Fruit fly (Drosophila melanogaster): ENCODE data around the gene CG7083.
A peak's percentile ranks its signal among the peaks of the same experiment; 100 is the strongest.

The CG7083 gene

dm6 chr3L:8347346-8347745 is 6.8 kb downstream of the CG7083 start (continued):
- TF ChIP-seq Fer3 (tag; optimal IDR thresholded peaks at IDR 0.05) (peak; percentile 19), CG43689 (GFP tag; IDR thresholded peaks at IDR 0.05) (no peak), CG13123 (GFP tag; optimal IDR thresholded peaks at IDR 0.05) (no peak), otp (GFP tag; IDR thresholded peaks at IDR 0.05) (peak; percentile 40; the same call in 1 of the 3 replicates), tio (GFP tag; optimal IDR thresholded peaks at IDR 0.05) (no peak), CG11247 (GFP tag; IDR thresholded peaks at IDR 0.05) (peak; percentile 47; the same call in 1 of the 2 replicates), tup (GFP tag; optimal IDR thresholded peaks at IDR 0.05) (peak; percentile 2), z (GFP tag; IDR thresholded peaks at IDR 0.05) (0 out of 3 replicates have a peak, but pooled peaks have one; percentile 28), mirr (GFP tag; optimal IDR thresholded peaks at IDR 0.05) (peak; percentile 13), CG1233 (GFP tag; optimal IDR thresholded peaks at IDR 0.05) (no peak), CG12769 (tag; optimal IDR thresholded peaks at IDR 0.05) (no peak), CG6791 (GFP tag; IDR thresholded peaks at IDR 0.05; ENCODE audit: partially characterized antibody) (no peak), Nf-YA (GFP tag; IDR thresholded peaks at IDR 0.05) (peak; percentile 54; the same call in 1 of the 2 replicates), dati (GFP tag; IDR thresholded peaks at IDR 0.05) (no peak), Atf6 (GFP tag; IDR thresholded peaks at IDR 0.05) (peak; percentile 40; the same call in 1 of the 2 replicates), CG18599 (GFP tag; optimal IDR thresholded peaks at IDR 0.05) (peak; percentile 51), CG8924 (tag; optimal IDR thresholded peaks at IDR 0.05) (no peak), CG2875 (GFP tag; optimal IDR thresholded peaks at IDR 0.05) (peak; percentile 44), Stat92E (GFP tag; optimal IDR thresholded peaks at IDR 0.05) (no peak), tap (tag; optimal IDR thresholded peaks at IDR 0.05) (no peak), Hr78 (GFP tag; optimal IDR thresholded peaks at IDR 0.05) (no peak), HLHmδ (GFP tag; optimal IDR thresholded peaks at IDR 0.05) (peak; percentile 47), Fer1 (GFP tag; optimal IDR thresholded peaks at IDR 0.05) (no peak), sens (GFP tag) (no peak), chm (GFP tag; IDR thresholded peaks at IDR 0.05) (peak; percentile 55), inv (GFP tag; IDR thresholded peaks at IDR 0.05; ENCODE audit: partially characterized antibody) (no peak), CG14441 (GFP tag; IDR thresholded peaks at IDR 0.05) (0 out of 2 replicates have a peak, but pooled peaks have one; percentile 24), ATbp (GFP tag; optimal IDR thresholded peaks at IDR 0.05) (peak; percentile 86), CrebB (tag; optimal IDR thresholded peaks at IDR 0.05) (peak; percentile 38), CG9437 (GFP tag; optimal IDR thresholded peaks at IDR 0.05) (no peak), CG10209 (GFP tag; optimal IDR thresholded peaks at IDR 0.05) (peak; percentile 50), seq (GFP tag; IDR thresholded peaks at IDR 0.05) (peak; percentile 50; the same call in 1 of the 2 replicates), dimm (GFP tag; IDR thresholded peaks at IDR 0.05) (no peak), Rfx (GFP tag; IDR thresholded peaks at IDR 0.05) (peak; percentile 51; the same call in 1 of the 2 replicates), fru (optimal IDR thresholded peaks at IDR 0.05) (no peak), CG7987 (GFP tag; optimal IDR thresholded peaks at IDR 0.05) (peak; percentile 1), cwo (GFP tag; optimal IDR thresholded peaks at IDR 0.05) (peak; percentile 11), wdn (GFP tag; IDR thresholded peaks at IDR 0.05) (no peak), Med (GFP tag) (peak; percentile 81), amos (GFP tag; IDR thresholded peaks at IDR 0.05; ENCODE audit: partially characterized antibody) (no peak), sqz (GFP tag; optimal IDR thresholded peaks at IDR 0.05) (no peak), CG8281 (tag; optimal IDR thresholded peaks at IDR 0.05) (peak; percentile 24), Dip2 (GFP tag; IDR thresholded peaks at IDR 0.05) (no peak), CG31365 (tag; optimal IDR thresholded peaks at IDR 0.05) (peak; percentile 30), exex (tag; optimal IDR thresholded peaks at IDR 0.05) (no peak), CG8089 (GFP tag; optimal IDR thresholded peaks at IDR 0.05) (no peak), Trl (optimal IDR thresholded peaks at IDR 0.05) (no peak), Trl (GFP tag; optimal IDR thresholded peaks at IDR 0.05) (peak; percentile 43), grau (tag; optimal IDR thresholded peaks at IDR 0.05) (no peak), CG4404 (GFP tag; IDR thresholded peaks at IDR 0.05) (no peak), CG3726 (GFP tag; IDR thresholded peaks at IDR 0.05) (0 out of 3 replicates have a peak, but pooled peaks have one; percentile 48)

Data from whole organism, embryonic.